Worm (Caenorhabditis elegans): Measurements from ENCODE around the gene F56D6.19.

DNA sequence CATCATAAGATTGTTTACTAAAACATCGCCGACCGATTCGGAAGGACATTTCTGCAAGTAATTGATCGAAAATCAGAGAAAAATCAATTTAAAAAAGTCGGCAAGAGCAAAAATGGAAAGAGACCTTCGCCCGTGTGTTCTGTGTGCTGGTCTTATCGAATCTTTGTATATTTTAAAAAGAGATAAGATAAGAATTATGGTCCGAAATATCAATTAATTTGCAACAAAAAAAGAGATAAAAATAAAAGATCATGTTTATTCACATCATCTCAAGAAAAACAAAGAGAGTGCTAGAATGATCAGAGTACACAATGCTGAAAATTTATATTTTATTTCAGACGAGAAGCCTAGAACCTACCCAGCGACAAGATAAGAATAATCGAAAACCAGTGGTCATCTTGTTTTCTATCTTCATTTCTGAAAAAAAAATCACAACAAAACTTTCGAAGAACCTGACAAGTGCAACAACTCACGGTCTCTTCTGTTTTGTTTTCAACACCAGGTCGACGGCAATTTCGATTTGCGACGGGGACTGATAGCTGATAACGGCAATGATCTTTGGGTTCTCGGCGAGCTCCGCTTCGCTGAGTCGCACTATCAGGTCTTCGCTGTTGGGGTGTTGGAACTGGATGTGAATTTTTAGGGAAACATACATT lies 36.2 kb upstream of the F56D6.19 start, which contains the start of gene F37C4.6:
- TF ChIP-seq D2030.7 (GFP tag; IDR thresholded peaks at IDR 0.05) (no peak), tbp1 (GFP tag; optimal IDR thresholded peaks at IDR 0.05) (no peak), unc-130 (GFP tag; optimal IDR thresholded peaks at IDR 0.05) (no peak), unc-62 (GFP tag; optimal IDR thresholded peaks at IDR 0.05) (no peak), F57C9.4 (tag; optimal IDR thresholded peaks at IDR 0.05) (no peak), dpl-1 (GFP tag; optimal IDR thresholded peaks at IDR 0.05) (no peak), ztf-18 (tag; optimal IDR thresholded peaks at IDR 0.05) (no peak), madf-3 (GFP tag; IDR thresholded peaks at IDR 0.05) (no peak), Y67H2A.10 (GFP tag; conservative IDR thresholded peaks at IDR 0.05) (no peak), aptf-2 (GFP tag; conservative IDR thresholded peaks at IDR 0.05) (no peak)

All from whole organism, young adult.